Worm (Caenorhabditis elegans) whole organism, late embryonic: Measurements from ENCODE around the gene melo-1.

Experiments used
- F13H6.1 ChIP-seq: sonication (generic microtip); optimal IDR thresholded peaks from 2 replicates; lab custom pipeline; 2016; ENCODE audit warnings: missing genetic modification characterization, missing compliant biosample characterization
- K02D7.2 ChIP-seq: sonication (generic microtip); optimal IDR thresholded peaks from 2 replicates; lab custom pipeline; 2017; ENCODE audit warnings: mild to moderate bottlenecking, missing genetic modification characterization, missing compliant biosample characterization
- K09A11.1 ChIP-seq: sonication (generic microtip); optimal IDR thresholded peaks from 2 replicates; lab custom pipeline; 2017; ENCODE audit warnings: antibody characterized with exemption, mild to moderate bottlenecking, missing genetic modification characterization, missing compliant biosample characterization; ENCODE audit not compliant: insufficient read depth
- ceh-18 ChIP-seq: sonication (generic microtip); optimal IDR thresholded peaks from 2 replicates; lab custom pipeline; 2016; ENCODE audit warnings: missing genetic modification characterization, missing compliant biosample characterization
- ceh-2 ChIP-seq: sonication (generic microtip); optimal IDR thresholded peaks from 2 replicates; lab custom pipeline; 2016; ENCODE audit warnings: missing genotype, missing genetic modification characterization, missing compliant biosample characterization
- ceh-22 ChIP-seq: sonication (generic microtip); optimal IDR thresholded peaks from 2 replicates; lab custom pipeline; 2017; ENCODE audit warnings: missing biosample characterization, missing genetic modification characterization
- ceh-24 ChIP-seq: sonication (generic microtip); optimal IDR thresholded peaks from 2 replicates; lab custom pipeline; 2016; ENCODE audit warnings: mild to moderate bottlenecking, missing genetic modification characterization, missing compliant biosample characterization
- ceh-31 ChIP-seq: sonication (generic microtip); optimal IDR thresholded peaks from 2 replicates; lab custom pipeline; 2016; ENCODE audit warnings: missing genetic modification characterization, missing compliant biosample characterization
- ceh-45 ChIP-seq: fragments of 200-800 bp; sonication (Bioruptor generic); IDR thresholded peaks from 2 replicates; pipeline ENCODE4 v1.3.6; 2022; ENCODE audit warnings: missing genetic modification reagents, missing genetic modification characterization, missing compliant biosample characterization
- ceh-6 ChIP-seq: fragments of 200-800 bp; sonication (Bioruptor generic); optimal IDR thresholded peaks from 2 replicates; lab custom pipeline; 2018; ENCODE audit warnings: mild to moderate bottlenecking, missing genetic modification characterization, missing compliant biosample characterization
- dmd-4 ChIP-seq: sonication (generic microtip); optimal IDR thresholded peaks from 2 replicates; lab custom pipeline; 2016; ENCODE audit warnings: borderline replicate concordance, missing genetic modification characterization, missing compliant biosample characterization
- elt-2 ChIP-seq: sonication (generic microtip); optimal IDR thresholded peaks from 2 replicates; lab custom pipeline; 2016; ENCODE audit warnings: missing genetic modification reagents, missing genetic modification characterization, missing compliant biosample characterization
- elt-4 ChIP-seq: sonication (generic microtip); optimal IDR thresholded peaks from 2 replicates; lab custom pipeline; 2016; ENCODE audit warnings: missing genetic modification characterization, missing compliant biosample characterization
- ets-4 ChIP-seq: sonication (generic microtip); optimal IDR thresholded peaks from 2 replicates; lab custom pipeline; 2016; ENCODE audit warnings: missing genetic modification characterization, missing compliant biosample characterization
- gmeb-2 ChIP-seq: sonication (generic microtip); optimal IDR thresholded peaks from 2 replicates; lab custom pipeline; 2016; ENCODE audit warnings: missing genetic modification characterization, inconsistent platforms, missing compliant biosample characterization
- hlh-13 ChIP-seq: fragments of 200-800 bp; sonication (Bioruptor generic); optimal IDR thresholded peaks from 2 replicates; lab custom pipeline; 2018; ENCODE audit warnings: mild to moderate bottlenecking, missing genetic modification characterization, missing compliant biosample characterization
- hlh-15 ChIP-seq: sonication (generic microtip); optimal IDR thresholded peaks from 2 replicates; lab custom pipeline; 2016; ENCODE audit warnings: missing genetic modification characterization, missing compliant biosample characterization
- hlh-30 ChIP-seq: sonication (generic microtip); optimal IDR thresholded peaks from 2 replicates; lab custom pipeline; 2017; ENCODE audit warnings: antibody characterized with exemption, missing genetic modification characterization, missing compliant biosample characterization; ENCODE audit not compliant: insufficient read depth
- hlh-8 ChIP-seq: sonication (generic microtip); optimal IDR thresholded peaks from 2 replicates; lab custom pipeline; 2016; ENCODE audit warnings: missing genotype, missing genetic modification characterization, missing compliant biosample characterization
- lin-11 ChIP-seq: fragments of 200-800 bp; sonication (Bioruptor generic); optimal IDR thresholded peaks from 2 replicates; lab custom pipeline; 2018; ENCODE audit warnings: mild to moderate bottlenecking, missing genetic modification characterization, missing compliant biosample characterization
- mec-3 ChIP-seq: sonication (generic microtip); optimal IDR thresholded peaks from 2 replicates; lab custom pipeline; 2016; ENCODE audit warnings: borderline replicate concordance, missing genetic modification characterization, missing compliant biosample characterization
- nfya-1 ChIP-seq: sonication (generic microtip); optimal IDR thresholded peaks from 2 replicates; lab custom pipeline; 2017; ENCODE audit warnings: missing genetic modification characterization, mild to moderate bottlenecking, missing compliant biosample characterization, antibody characterized with exemption, moderate library complexity
- npax-4 ChIP-seq: sonication (generic microtip); optimal IDR thresholded peaks from 2 replicates; lab custom pipeline; 2016; ENCODE audit warnings: missing genetic modification characterization, missing compliant biosample characterization
- odd-2 ChIP-seq: sonication (generic microtip); optimal IDR thresholded peaks from 2 replicates; lab custom pipeline; 2017; ENCODE audit warnings: antibody characterized with exemption, mild to moderate bottlenecking, missing genetic modification characterization, missing compliant biosample characterization
- pag-3 ChIP-seq: sonication (generic microtip); optimal IDR thresholded peaks from 2 replicates; lab custom pipeline; 2016; ENCODE audit warnings: missing compliant biosample characterization, missing genetic modification characterization, borderline replicate concordance
- pat-9 ChIP-seq: fragments of 200-800 bp; sonication (Bioruptor generic); optimal IDR thresholded peaks from 2 replicates; lab custom pipeline; 2018; ENCODE audit warnings: mild to moderate bottlenecking, missing genetic modification characterization, moderate library complexity, missing compliant biosample characterization
- pha-4 ChIP-seq: fragments of 150-350 bp; optimal IDR thresholded peaks from 2 replicates; lab custom pipeline; 2018; ENCODE audit warnings: missing biosample characterization, missing genetic modification reagents, missing genetic modification characterization
- pqm-1 ChIP-seq: sonication (generic microtip); optimal IDR thresholded peaks from 2 replicates; lab custom pipeline; 2016; ENCODE audit warnings: missing genetic modification characterization, missing compliant biosample characterization
- ref-2 ChIP-seq: sonication (generic microtip); optimal IDR thresholded peaks from 2 replicates; lab custom pipeline; 2016; ENCODE audit warnings: missing genetic modification characterization, missing compliant biosample characterization
- rnt-1 ChIP-seq: sonication (generic microtip); optimal IDR thresholded peaks from 2 replicates; lab custom pipeline; 2016; ENCODE audit warnings: missing genetic modification characterization, missing compliant biosample characterization
- sdc-2 ChIP-seq: sonication (generic microtip); optimal IDR thresholded peaks from 2 replicates; lab custom pipeline; 2016; ENCODE audit warnings: missing genotype, missing genetic modification characterization, missing compliant biosample characterization
- sox-2 ChIP-seq: fragments of 200-800 bp; sonication (Bioruptor generic); IDR thresholded peaks from 2 replicates; pipeline ENCODE4 v1.3.6; 2022; ENCODE audit warnings: missing genetic modification reagents, missing genetic modification characterization, missing compliant biosample characterization
- tbx-2 ChIP-seq: sonication (generic microtip); optimal IDR thresholded peaks from 2 replicates; lab custom pipeline; 2016; ENCODE audit warnings: missing genetic modification characterization, missing compliant biosample characterization
- unc-3 ChIP-seq, 2 experiments: fragments of 200-800 bp in 1 of 2; sonication (Bioruptor generic) in 1 of 2; sonication (generic microtip) in 1 of 2; conservative IDR thresholded peaks in 1 of 2; optimal IDR thresholded peaks in 1 of 2; 2 replicates each; pipeline versions ENCODE4 v1.3.6 to Lab custom; 2016 to 2022; ENCODE audit warnings: missing compliant biosample characterization in 2 of 2, missing genetic modification characterization in 2 of 2, missing genetic modification reagents in 1 of 2
- unc-42 ChIP-seq: sonication (generic microtip); optimal IDR thresholded peaks from 2 replicates; lab custom pipeline; 2016; ENCODE audit warnings: missing genotype, missing genetic modification characterization, missing compliant biosample characterization
- unc-55 ChIP-seq: sonication (generic microtip); optimal IDR thresholded peaks from 2 replicates; lab custom pipeline; 2017; ENCODE audit warnings: missing biosample characterization, missing genetic modification reagents, missing genetic modification characterization
- unc-86 ChIP-seq: sonication (generic microtip); optimal IDR thresholded peaks from 2 replicates; lab custom pipeline; 2016; ENCODE audit warnings: missing genetic modification characterization, missing compliant biosample characterization
- zip-5 ChIP-seq: sonication (generic microtip); optimal IDR thresholded peaks from 2 replicates; lab custom pipeline; 2016; ENCODE audit warnings: missing genetic modification characterization, missing compliant biosample characterization

melo-1 gene

ce11 chrIV:14760845-14761244, 26.0 kb upstream of the melo-1 start, which contains the start of gene ptp-5.2:
Gene ptp-5.2, minus strand, starts transcription at chrIV:14760945.
- TF ChIP-seq K09A11.1 (tag; lab: Kevin White, UChicago) = no peak
- no peak for TF ChIP-seq ceh-24
- TF ChIP-seq unc-86 (tag; lab: Kevin White, UChicago) = no peak
- TF ChIP-seq ceh-6 (GFP tag; lab: Kevin White, UChicago) = no peak
- no peak for TF ChIP-seq ceh-2 (tag; lab: Kevin White, UChicago)
- TF ChIP-seq pqm-1 (tag; lab: Kevin White, UChicago) = no peak
- TF ChIP-seq ceh-18 (tag; lab: Kevin White, UChicago) = no peak
- TF ChIP-seq npax-4 (tag; lab: Kevin White, UChicago) = no peak
- TF ChIP-seq mec-3 (tag; lab: Kevin White, UChicago) = no peak

- peak; percentile 4 for TF ChIP-seq elt-2 (tag; lab: Kevin White, UChicago)
- TF ChIP-seq tbx-2 (tag; lab: Kevin White, UChicago) = peak; percentile 24
- peak; percentile 93 for TF ChIP-seq hlh-30 (tag; lab: Kevin White, UChicago)
- TF ChIP-seq nfya-1 = peak; percentile 27
- TF ChIP-seq unc-42 (tag; lab: Kevin White, UChicago) = peak; percentile 16
- peak; percentile 40 for TF ChIP-seq ceh-18 (tag; lab: Kevin White, UChicago)
- 0 out of 2 replicates have a peak, but pooled peaks have one; percentile 43 for TF ChIP-seq sox-2 (GFP tag; lab: Robert Waterston, UW)
- peak; percentile 44 for TF ChIP-seq ceh-31
Observed at ce11 chrIV:14763348-14763747, 23.5 kb upstream of the melo-1 start.

ce11 chrIV:14763938-14764718, 22.7 kb upstream of the melo-1 start:
- no peak for TF ChIP-seq pha-4 (tag; lab: Kevin White, UChicago)
- no peak for TF ChIP-seq odd-2 (tag; lab: Kevin White, UChicago)
- no peak for TF ChIP-seq ref-2
- TF ChIP-seq ceh-45 (GFP tag; lab: Robert Waterston, UW) = no peak
- no peak for TF ChIP-seq hlh-15 (tag; lab: Kevin White, UChicago)
- no peak for TF ChIP-seq unc-86 (tag; lab: Kevin White, UChicago)
- TF ChIP-seq pag-3 (tag; lab: Kevin White, UChicago) = no peak

- no peak for TF ChIP-seq pat-9 (tag; lab: Kevin White, UChicago)
- TF ChIP-seq npax-4 (tag; lab: Kevin White, UChicago) = no peak
- no peak for TF ChIP-seq lin-11 (tag; lab: Kevin White, UChicago)
- no peak for TF ChIP-seq ref-2
- TF ChIP-seq unc-3 (GFP tag; conservative IDR thresholded peaks at IDR 0.05; lab: Robert Waterston, UW) = no peak
- no peak for TF ChIP-seq unc-3 (tag; optimal IDR thresholded peaks at IDR 0.05; lab: Kevin White, UChicago)
- TF ChIP-seq elt-4 = no peak
- TF ChIP-seq K02D7.2 (tag; lab: Kevin White, UChicago) = no peak
- no peak for TF ChIP-seq dmd-4
- TF ChIP-seq sox-2 (GFP tag; lab: Robert Waterston, UW) = no peak
- no peak for TF ChIP-seq unc-55 (GFP tag; lab: Kevin White, UChicago)
Observed at ce11 chrIV:14764719-14765173, 22.1 kb upstream of the melo-1 start.

- TF ChIP-seq rnt-1 (tag; lab: Kevin White, UChicago) (no peak), ceh-2 (tag; lab: Kevin White, UChicago) (no peak), lin-11 (tag; lab: Kevin White, UChicago) (no peak), mec-3 (tag; lab: Kevin White, UChicago) (no peak), odd-2 (tag; lab: Kevin White, UChicago) (no peak), zip-5 (tag; lab: Kevin White, UChicago) (no peak), sdc-2 (no peak), unc-55 (GFP tag; lab: Kevin White, UChicago) (no peak), ets-4 (tag; lab: Kevin White, UChicago) (no peak), F13H6.1 (tag; lab: Kevin White, UChicago) (no peak), ceh-22 (tag; lab: Kevin White, UChicago) (no peak), pha-4 (tag; lab: Kevin White, UChicago) (no peak), hlh-8 (no peak), gmeb-2 (tag; lab: Kevin White, UChicago) (no peak), unc-3 (GFP tag; conservative IDR thresholded peaks at IDR 0.05; lab: Robert Waterston, UW) (no peak), unc-3 (tag; optimal IDR thresholded peaks at IDR 0.05; lab: Kevin White, UChicago) (no peak), hlh-13 (GFP tag; lab: Kevin White, UChicago) (no peak)
Observed at ce11 chrIV:14765336-14765735, 21.5 kb upstream of the melo-1 start, which contains the start of gene Y57G11C.5. Gene Y57G11C.5, minus strand, starts transcription at chrIV:14765436.
